Worm (Caenorhabditis elegans) whole organism, L3 larva: Measurements from ENCODE around the gene C27A7.6.

Source experiments
- pha-4 ChIP-seq: fragments of 150-350 bp; optimal IDR thresholded peaks from 2 replicates; lab custom pipeline; 2014; ENCODE audit warnings: missing biosample characterization, missing genetic modification reagents, missing genetic modification characterization
- unc-62 ChIP-seq: fragments of 150-350 bp; sonication (generic microtip); optimal IDR thresholded peaks from 4 replicates; lab custom pipeline; 2014; ENCODE audit warnings: missing biosample characterization, missing genetic modification reagents, missing genetic modification characterization
- zag-1 ChIP-seq: fragments of 150-350 bp; optimal IDR thresholded peaks from 2 replicates; lab custom pipeline; 2014; ENCODE audit warnings: missing biosample characterization, missing genetic modification characterization
- ztf-4 ChIP-seq: fragments of 150-350 bp; optimal IDR thresholded peaks from 2 replicates; lab custom pipeline; 2014; ENCODE audit warnings: missing biosample characterization, missing genetic modification characterization

DNA sequence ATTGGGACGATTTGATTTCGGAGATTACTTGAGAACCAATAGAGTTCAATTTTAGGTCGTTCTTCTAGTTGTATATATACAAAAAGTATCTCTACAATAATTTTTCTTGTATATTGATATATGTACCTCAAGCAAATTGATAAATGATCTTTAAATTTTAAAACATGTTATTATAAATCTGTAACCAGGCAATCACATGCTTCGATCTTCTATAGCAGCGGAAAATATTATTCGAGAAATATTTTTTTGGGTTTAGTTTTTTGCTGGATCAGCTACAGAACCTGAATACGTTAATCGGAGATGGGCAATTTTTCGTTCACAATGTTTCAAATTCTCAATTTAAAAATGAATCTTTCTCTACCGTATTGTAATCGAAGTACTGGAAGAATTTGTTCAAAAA lies 41.8 kb downstream of the C27A7.6 start, which contains the start of gene R07B7.12:
- TF ChIP-seq pha-4 (tag; lab: Kevin White, UChicago): no peak
- TF ChIP-seq unc-62 (GFP tag; lab: Kevin White, UChicago): no peak
- TF ChIP-seq ztf-4 (tag; lab: Kevin White, UChicago): no peak
- TF ChIP-seq zag-1 (tag; lab: Kevin White, UChicago): no peak
